Fruit fly (Drosophila melanogaster) whole organism: ENCODE measurements around the gene TrpRS.

Experiments
- CG8478 ChIP-seq: fragments of >200 bp; optimal IDR thresholded peaks from 2 replicates; lab custom pipeline; 2018; ENCODE audit warnings: inconsistent platforms
- Dll ChIP-seq: fragments of >200 bp; optimal IDR thresholded peaks from 2 replicates; lab custom pipeline; 2017
- EcR ChIP-seq, 2 experiments: fragments of >200 bp; optimal IDR thresholded peaks; 2 replicates each; lab custom pipeline; 2017; ENCODE audit warnings: missing biosample characterization in 2 of 2, missing genetic modification characterization in 2 of 2, missing genetic modification reagents in 2 of 2
- pan ChIP-seq: fragments of >200 bp; optimal IDR thresholded peaks from 2 replicates; lab custom pipeline; 2017
- psq ChIP-seq: fragments of >200 bp; optimal IDR thresholded peaks from 2 replicates; lab custom pipeline; 2017
- usp ChIP-seq: fragments of >200 bp; optimal IDR thresholded peaks from 2 replicates; lab custom pipeline; 2017; ENCODE audit warnings: missing biosample characterization, missing genetic modification characterization, mixed read lengths

The TrpRS gene

dm6 chr3R:9249025-9249735 is 17.5 kb downstream of the TrpRS start:
- TF ChIP-seq Dll (lab: Kevin White, UChicago) (no peak), psq (lab: Kevin White, UChicago) (no peak), pan (lab: Kevin White, UChicago) (no peak)

DNA sequence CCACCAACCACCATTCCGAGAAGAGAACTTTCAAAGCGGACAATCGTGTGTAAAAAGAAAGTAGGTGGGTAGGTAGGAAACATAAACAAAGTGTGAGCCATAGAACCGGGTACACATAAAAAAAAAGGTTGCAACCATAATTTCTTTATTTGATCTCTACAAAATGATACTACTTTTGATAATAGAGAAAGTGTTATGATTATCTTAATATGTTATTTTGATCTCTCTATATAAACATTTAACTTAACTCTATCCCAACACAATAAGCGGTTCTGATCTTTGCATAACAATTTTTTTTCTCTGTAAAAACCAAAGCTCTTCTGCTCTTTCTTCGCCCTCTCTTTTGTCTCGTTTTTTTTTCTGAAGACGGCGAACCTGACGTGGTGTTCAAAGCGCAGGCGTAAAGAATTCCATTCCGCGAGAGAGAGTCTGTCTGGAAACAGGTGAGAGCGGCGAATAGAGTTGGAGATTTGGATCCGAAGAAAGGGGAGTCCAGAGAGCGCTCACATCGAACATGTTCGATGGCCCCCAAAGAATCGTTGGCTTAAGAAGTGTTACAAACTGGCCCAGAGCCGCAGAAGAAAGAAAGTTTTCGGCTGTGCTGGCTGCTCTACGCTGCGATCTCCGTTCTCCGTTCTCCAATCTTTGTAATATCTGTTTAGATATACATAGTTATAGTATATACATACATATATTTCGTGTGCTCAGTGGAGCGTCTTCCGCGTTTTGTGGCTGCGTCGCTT is 19.7 kb downstream of the TrpRS start:
- no peak for TF ChIP-seq usp (GFP tag; lab: Kevin White, UChicago)
- no peak for TF ChIP-seq pan (lab: Kevin White, UChicago)
- TF ChIP-seq psq (lab: Kevin White, UChicago) = no peak
- TF ChIP-seq Dll (lab: Kevin White, UChicago) = no peak
- TF ChIP-seq CG8478 (lab: Kevin White, UChicago) = no peak
- TF ChIP-seq EcR (GFP tag; optimal IDR thresholded peaks at IDR 0.05; lab: Kevin White, UChicago) = no peak

dm6 chr3R:9246366-9246765 is 20.3 kb downstream of the TrpRS start, which contains the start of gene CG8420:
TSS of gene CG8420 (plus strand) at chr3R:9246649.
- no peak for TF ChIP-seq pan (lab: Kevin White, UChicago)
- TF ChIP-seq usp (GFP tag; lab: Kevin White, UChicago) = no peak
- no peak for TF ChIP-seq Dll (lab: Kevin White, UChicago)
- no peak for TF ChIP-seq psq (lab: Kevin White, UChicago)
- TF ChIP-seq CG8478 (lab: Kevin White, UChicago) = no peak
- no peak for TF ChIP-seq EcR (GFP tag; optimal IDR thresholded peaks at IDR 0.05; lab: Kevin White, UChicago)

DNA sequence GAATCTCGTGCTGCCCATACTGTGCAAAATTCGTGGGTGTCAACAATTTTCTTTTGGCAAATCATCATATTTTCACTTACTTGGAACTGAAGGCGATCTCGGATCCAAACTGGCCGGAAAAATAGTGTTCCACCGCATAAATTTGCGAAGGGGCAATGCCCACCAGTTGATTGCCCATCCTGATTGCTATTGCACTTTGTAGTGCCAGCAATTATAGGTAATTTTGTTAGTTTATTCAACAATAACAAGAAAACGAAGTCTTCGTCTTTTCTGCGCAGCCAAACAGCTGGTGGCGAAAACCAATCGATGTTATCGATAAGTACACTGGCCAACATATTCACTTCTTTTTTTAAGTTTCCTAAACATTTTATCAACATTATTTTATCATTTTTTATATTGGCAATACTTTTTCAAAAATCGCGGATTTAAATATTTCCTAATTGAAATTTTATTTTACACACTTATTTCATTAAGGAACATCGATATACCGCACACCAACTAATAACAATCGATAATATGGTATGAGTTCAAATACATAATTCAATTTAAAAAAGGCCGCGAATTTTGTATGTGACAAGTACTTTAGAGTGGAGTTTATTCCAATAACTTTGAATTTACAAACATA is 21.0 kb downstream of the TrpRS start, which contains the start of gene Vps15:
Gene Vps15 (minus strand): TSS at position 294 of the 625 bp plus-strand sequence.
- TF ChIP-seq pan (lab: Kevin White, UChicago) (no peak), usp (GFP tag; lab: Kevin White, UChicago) (no peak), Dll (lab: Kevin White, UChicago) (no peak), CG8478 (lab: Kevin White, UChicago) (no peak), psq (lab: Kevin White, UChicago) (no peak)

- no peak for TF ChIP-seq psq (lab: Kevin White, UChicago)
- TF ChIP-seq EcR (GFP tag; optimal IDR thresholded peaks at IDR 0.05; lab: Kevin White, UChicago) = no peak
- no peak for TF ChIP-seq pan (lab: Kevin White, UChicago)
- TF ChIP-seq Dll (lab: Kevin White, UChicago) = no peak
- no peak for TF ChIP-seq CG8478 (lab: Kevin White, UChicago)
- TF ChIP-seq usp (GFP tag; lab: Kevin White, UChicago) = no peak
Measured at dm6 chr3R:9240554-9240953, 26.1 kb downstream of the TrpRS start, which contains the start of gene D1. TSS of gene D1 (minus strand) at chr3R:9240654.

- TF ChIP-seq psq (lab: Kevin White, UChicago) (no peak), usp (GFP tag; lab: Kevin White, UChicago) (no peak), CG8478 (lab: Kevin White, UChicago) (no peak), Dll (lab: Kevin White, UChicago) (no peak), pan (lab: Kevin White, UChicago) (no peak), EcR (GFP tag; optimal IDR thresholded peaks at IDR 0.05; lab: Kevin White, UChicago) (no peak)
Measured at dm6 chr3R:9239941-9240400, 26.7 kb downstream of the TrpRS start.

- no peak for TF ChIP-seq usp (GFP tag; lab: Kevin White, UChicago)
Measured at dm6 chr3R:9237268-9238091, 29.2 kb downstream of the TrpRS start, which contains the start of gene pum. TSS of gene pum (minus strand) at chr3R:9237682.

dm6 chr3R:9236883-9237267 is 29.8 kb downstream of the TrpRS start:
- TF ChIP-seq psq (lab: Kevin White, UChicago) (no peak), CG8478 (lab: Kevin White, UChicago) (no peak), Dll (lab: Kevin White, UChicago) (peak; percentile 93), pan (lab: Kevin White, UChicago) (no peak), EcR (GFP tag; optimal IDR thresholded peaks at IDR 0.05; lab: Kevin White, UChicago) (no peak), usp (GFP tag; lab: Kevin White, UChicago) (no peak)

- TF ChIP-seq EcR (GFP tag; optimal IDR thresholded peaks at IDR 0.05; lab: Kevin White, UChicago) (no peak), CG8478 (lab: Kevin White, UChicago) (no peak)
Measured at dm6 chr3R:9236070-9236492, 30.6 kb downstream of the TrpRS start.

DNA sequence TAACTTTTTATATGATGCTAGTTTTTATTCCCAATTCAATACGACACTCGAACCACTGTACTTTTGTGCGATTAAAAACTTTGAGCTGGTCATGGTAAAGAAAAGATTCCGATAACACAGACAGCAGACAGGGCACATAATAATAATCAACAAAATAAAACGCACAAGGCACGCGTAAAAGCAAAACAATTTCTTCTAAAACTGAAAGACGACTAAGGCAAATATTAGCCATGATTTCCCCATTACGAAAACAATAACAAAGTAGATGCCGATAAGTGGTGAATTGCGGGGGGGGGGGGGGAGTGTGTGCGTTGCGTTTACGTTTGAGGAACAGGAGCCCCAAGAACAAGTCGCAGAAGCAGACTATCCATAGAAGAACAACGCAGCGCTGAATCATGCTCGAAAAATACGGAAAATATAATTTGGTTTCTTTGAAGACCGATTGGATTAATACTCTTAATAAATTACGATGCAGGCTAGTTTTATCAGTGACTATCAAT is 31.9 kb downstream of the TrpRS start:
- TF ChIP-seq EcR (GFP tag; optimal IDR thresholded peaks at IDR 0.05; lab: Kevin White, UChicago) (no peak), Dll (lab: Kevin White, UChicago) (no peak), usp (GFP tag; lab: Kevin White, UChicago) (no peak), pan (lab: Kevin White, UChicago) (no peak), psq (lab: Kevin White, UChicago) (no peak), CG8478 (lab: Kevin White, UChicago) (no peak)
